Worm (Caenorhabditis elegans): ENCODE results near the gene clip-1.

clip-1 gene

ce11 chrIII:9256961-9257360 is 11.9 kb downstream of the clip-1 start, which contains the start of gene M01A8.1:
Gene M01A8.1 (plus strand): TSS chrIII:9257261.
- TF ChIP-seq ama-1 (optimal IDR thresholded peaks at IDR 0.05) (no peak), set-16 (GFP tag; IDR thresholded peaks at IDR 0.05) (no peak), nhr-111 (GFP tag; optimal IDR thresholded peaks at IDR 0.05) (no peak), F37D6.2 (tag; optimal IDR thresholded peaks at IDR 0.05) (no peak), egl-43 (GFP tag; IDR thresholded peaks at IDR 0.05) (no peak), duxl-1 (tag; optimal IDR thresholded peaks at IDR 0.05; ENCODE audit: poor library complexity) (no peak), ceh-20 (GFP tag; IDR thresholded peaks at IDR 0.05) (no peak), ZK546.5 (tag; optimal IDR thresholded peaks at IDR 0.05) (no peak), zfp-3 (GFP tag; conservative IDR thresholded peaks at IDR 0.05) (no peak), ces-1 (GFP tag; optimal IDR thresholded peaks at IDR 0.05) (no peak), hlh-30 (tag; optimal IDR thresholded peaks at IDR 0.05; ENCODE audit: insufficient read depth) (no peak), nhr-102 (tag; optimal IDR thresholded peaks at IDR 0.05) (no peak)

- TF ChIP-seq hlh-30 (tag; optimal IDR thresholded peaks at IDR 0.05; ENCODE audit: insufficient read depth) = peak; percentile 28
- no peak for TF ChIP-seq daf-16 (GFP tag; optimal IDR thresholded peaks at IDR 0.05)
- TF ChIP-seq daf-16 (tag; optimal IDR thresholded peaks at IDR 0.05) = peak; percentile 85
- TF ChIP-seq nhr-28 (tag; optimal IDR thresholded peaks at IDR 0.05) = peak; percentile 62
- TF ChIP-seq nhr-102 (tag; optimal IDR thresholded peaks at IDR 0.05) = no peak
- peak; percentile 88 for TF ChIP-seq pqm-1 (tag; optimal IDR thresholded peaks at IDR 0.05)
- no peak for TF ChIP-seq F26F4.8 (GFP tag; conservative IDR thresholded peaks at IDR 0.05)
- TF ChIP-seq lin-13 (GFP tag; optimal IDR thresholded peaks at IDR 0.05) = no peak
- no peak for TF ChIP-seq daf-19 (GFP tag; conservative IDR thresholded peaks at IDR 0.05)
- no peak for TF ChIP-seq hif-1 (tag; optimal IDR thresholded peaks at IDR 0.05)
- no peak for TF ChIP-seq dmd-9 (GFP tag; IDR thresholded peaks at IDR 0.05)
- peak; percentile 68 for TF ChIP-seq dmd-6 (GFP tag; IDR thresholded peaks at IDR 0.05)
- TF ChIP-seq nhr-237 (tag; optimal IDR thresholded peaks at IDR 0.05) = no peak
- TF ChIP-seq fos-1 (tag; optimal IDR thresholded peaks at IDR 0.05) = no peak
- TF ChIP-seq T26A8.4 (GFP tag; IDR thresholded peaks at IDR 0.05) = no peak
- peak; percentile 63 for TF ChIP-seq hlh-11 (tag; optimal IDR thresholded peaks at IDR 0.05)
- TF ChIP-seq dve-1 (tag; optimal IDR thresholded peaks at IDR 0.05; ENCODE audit: insufficient read depth) = peak; percentile 58
- TF ChIP-seq nhr-77 (tag; optimal IDR thresholded peaks at IDR 0.05) = peak; percentile 3
Measured at ce11 chrIII:9255801-9256200, 13.1 kb downstream of the clip-1 start.

- TF ChIP-seq nhr-77 (tag; optimal IDR thresholded peaks at IDR 0.05) (peak; percentile 29), ceh-62 (tag; optimal IDR thresholded peaks at IDR 0.05) (no peak), hlh-11 (tag; optimal IDR thresholded peaks at IDR 0.05) (peak; percentile 70), hlh-30 (tag; optimal IDR thresholded peaks at IDR 0.05; ENCODE audit: insufficient read depth) (peak; percentile 51), ZK337.2 (GFP tag; IDR thresholded peaks at IDR 0.05) (no peak), nhr-102 (tag; optimal IDR thresholded peaks at IDR 0.05) (peak; percentile 20), nhr-28 (tag; optimal IDR thresholded peaks at IDR 0.05) (peak; percentile 79), unc-62 (GFP tag; optimal IDR thresholded peaks at IDR 0.05 in 1 of 2) (peak in 1 of 2 experiments; percentile 23), unc-62 (tag; optimal IDR thresholded peaks at IDR 0.05) (no peak), daf-19 (GFP tag; conservative IDR thresholded peaks at IDR 0.05) (no peak), mxl-3 (GFP tag; optimal IDR thresholded peaks at IDR 0.05) (no peak), tra-1 (GFP tag; IDR thresholded peaks at IDR 0.05) (no peak), pqm-1 (tag; optimal IDR thresholded peaks at IDR 0.05) (peak; percentile 61), dve-1 (tag; optimal IDR thresholded peaks at IDR 0.05; ENCODE audit: insufficient read depth) (peak; percentile 11), daf-16 (GFP tag; optimal IDR thresholded peaks at IDR 0.05) (no peak), daf-16 (tag; optimal IDR thresholded peaks at IDR 0.05) (peak; percentile 63), hif-1 (tag; optimal IDR thresholded peaks at IDR 0.05) (peak in 1 of 2 experiments; percentile 26), saeg-2 (GFP tag; IDR thresholded peaks at IDR 0.05) (no peak), duxl-1 (tag; optimal IDR thresholded peaks at IDR 0.05; ENCODE audit: poor library complexity) (no peak)
Measured at ce11 chrIII:9254988-9255387, 13.9 kb downstream of the clip-1 start.

ce11 chrIII:9250729-9251128 is 18.1 kb downstream of the clip-1 start, which contains the start of gene T02C1.2:
Gene T02C1.2 (plus strand): TSS chrIII:9251029.
- TF ChIP-seq mes-2 (tag; optimal IDR thresholded peaks at IDR 0.05; ENCODE audit: poor library complexity, severe bottlenecking) = no peak
